Fruit fly (Drosophila melanogaster): Measurements from ENCODE around the gene CG31278.

- no peak for TF ChIP-seq tj (GFP tag; optimal IDR thresholded peaks at IDR 0.05)
- TF ChIP-seq CG14711 (tag; optimal IDR thresholded peaks at IDR 0.05), result no peak
- TF ChIP-seq kay (GFP tag; ENCODE audit: borderline replicate concordance), result no peak
- no peak for TF ChIP-seq cnc (optimal IDR thresholded peaks at IDR 0.05)
- TF ChIP-seq CG12768 (GFP tag; optimal IDR thresholded peaks at IDR 0.05), result no peak
- no peak for TF ChIP-seq cic (GFP tag; optimal IDR thresholded peaks at IDR 0.05)
- TF ChIP-seq Clk (GFP tag; optimal IDR thresholded peaks at IDR 0.05), result no peak
- TF ChIP-seq CG33017 (tag; optimal IDR thresholded peaks at IDR 0.05), result no peak
- no peak for TF ChIP-seq bab1 (GFP tag; optimal IDR thresholded peaks at IDR 0.05)
These were observed 34.6 kb downstream of the CG31278 start for dm6 chr3R:10673571-10673970.

Measured in whole organism, adult.